Fruit fly (Drosophila melanogaster): ENCODE measurements around the gene CG8086.

Gene CG8086

DNA sequence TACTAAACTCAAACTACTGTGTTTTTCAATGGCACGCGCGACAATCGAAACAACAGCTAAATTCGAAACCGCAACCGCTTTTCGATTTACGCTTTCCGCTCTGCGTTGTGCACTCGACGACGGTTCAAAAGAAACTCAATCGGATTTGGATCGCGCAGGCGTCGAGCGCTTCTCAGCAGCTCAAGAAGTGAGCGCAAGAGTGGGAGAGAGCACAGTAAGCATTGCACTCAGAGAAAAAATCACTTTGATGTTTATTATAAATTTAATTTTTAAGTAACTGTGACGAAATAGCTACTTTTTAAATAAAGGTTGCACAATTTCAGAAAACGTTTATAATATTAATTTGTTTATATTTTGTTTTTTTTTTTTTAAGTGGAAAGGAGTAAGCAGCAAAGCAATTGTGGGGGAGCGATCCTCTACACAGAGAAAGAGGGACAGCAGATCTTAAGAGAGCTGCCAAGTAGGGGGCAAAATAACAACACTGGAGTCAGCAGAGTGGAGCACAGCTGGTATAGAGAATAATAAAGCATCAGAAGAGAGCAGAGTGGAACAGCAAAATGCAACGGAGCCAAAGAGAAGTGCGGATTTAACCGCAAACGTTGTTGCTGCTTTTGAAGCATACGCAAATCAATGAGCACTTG is 20.4 kb upstream of the CG8086 start (continued):
- peak; percentile 94 for TF ChIP-seq org-1 (GFP tag; optimal IDR thresholded peaks at IDR 0.05)
- peak; percentile 95 for TF ChIP-seq sr (GFP tag; IDR thresholded peaks at IDR 0.05)
- TF ChIP-seq CG8924 (tag; optimal IDR thresholded peaks at IDR 0.05), result peak; percentile 96
- peak; percentile 97 for TF ChIP-seq CG12942 (GFP tag; optimal IDR thresholded peaks at IDR 0.05)
- peak; percentile 97 for TF ChIP-seq nerfin-1 (tag; optimal IDR thresholded peaks at IDR 0.05)
- peak; percentile 98 for TF ChIP-seq bowl (GFP tag; IDR thresholded peaks at IDR 0.05)
- peak; percentile 87 for TF ChIP-seq sd (tag; optimal IDR thresholded peaks at IDR 0.05)
- TF ChIP-seq ranshi (GFP tag; IDR thresholded peaks at IDR 0.05), result peak; percentile 98
- TF ChIP-seq YL-1 (GFP tag; optimal IDR thresholded peaks at IDR 0.05), result peak; percentile 80
- peak; percentile 93 for TF ChIP-seq kni (GFP tag; optimal IDR thresholded peaks at IDR 0.05)
- TF ChIP-seq ind (GFP tag; optimal IDR thresholded peaks at IDR 0.05), result peak; percentile 94
- peak; percentile 98 for TF ChIP-seq CG11247 (GFP tag; IDR thresholded peaks at IDR 0.05)
- peak; percentile 92 for TF ChIP-seq fd102C (GFP tag; optimal IDR thresholded peaks at IDR 0.05)
- no peak; the same call in 1 of the 2 replicates for TF ChIP-seq Gsc (GFP tag; IDR thresholded peaks at IDR 0.05)
- peak; percentile 98 for TF ChIP-seq sqz (GFP tag; optimal IDR thresholded peaks at IDR 0.05)
- TF ChIP-seq lola (GFP tag; optimal IDR thresholded peaks at IDR 0.05), result peak in 1 of 3 experiments; percentile 97
- peak; percentile 98 for TF ChIP-seq fd96Cb (tag; optimal IDR thresholded peaks at IDR 0.05)
- peak; percentile 98 for TF ChIP-seq PHDP (tag; optimal IDR thresholded peaks at IDR 0.05)
- peak; percentile 96 for TF ChIP-seq CG8765 (GFP tag; IDR thresholded peaks at IDR 0.05)
- peak; percentile 95 for TF ChIP-seq kah (GFP tag; optimal IDR thresholded peaks at IDR 0.05)
- no peak for TF ChIP-seq prd (optimal IDR thresholded peaks at IDR 0.05)
- peak; percentile 99 for TF ChIP-seq prd (GFP tag; IDR thresholded peaks at IDR 0.05)
- TF ChIP-seq tup (GFP tag; optimal IDR thresholded peaks at IDR 0.05), result peak; percentile 97
- peak; percentile 96 for TF ChIP-seq Hsf (GFP tag; optimal IDR thresholded peaks at IDR 0.05)
- TF ChIP-seq CG10366 (GFP tag; IDR thresholded peaks at IDR 0.05), result peak; percentile 98
- peak; percentile 99 for TF ChIP-seq CG17361 (GFP tag; IDR thresholded peaks at IDR 0.05)
- no peak for TF ChIP-seq Hmx (GFP tag; optimal IDR thresholded peaks at IDR 0.05)
- peak; percentile 99 for TF ChIP-seq CG2875 (GFP tag; optimal IDR thresholded peaks at IDR 0.05)
- TF ChIP-seq gcm (GFP tag; optimal IDR thresholded peaks at IDR 0.05), result peak; percentile 99
- TF ChIP-seq CG10565 (GFP tag; optimal IDR thresholded peaks at IDR 0.05), result peak; percentile 91
- no peak; the same call in 1 of the 2 replicates for TF ChIP-seq tna (GFP tag; IDR thresholded peaks at IDR 0.05; ENCODE audit: partially characterized antibody)
- peak; percentile 36; the same call in 1 of the 3 replicates for TF ChIP-seq knrl (GFP tag; IDR thresholded peaks at IDR 0.05; ENCODE audit: partially characterized antibody)
- TF ChIP-seq Eip74EF (GFP tag; optimal IDR thresholded peaks at IDR 0.05), result peak in 1 of 2 experiments; percentile 95
- TF ChIP-seq chn (GFP tag; optimal IDR thresholded peaks at IDR 0.05), result peak; percentile 96
- TF ChIP-seq klu (GFP tag; IDR thresholded peaks at IDR 0.05), result peak; percentile 96
- peak; percentile 92 for TF ChIP-seq vfl (GFP tag; optimal IDR thresholded peaks at IDR 0.05)
- TF ChIP-seq Myb (GFP tag; optimal IDR thresholded peaks at IDR 0.05), result peak; percentile 56
- peak; percentile 79 for TF ChIP-seq tx (GFP tag; optimal IDR thresholded peaks at IDR 0.05)
- peak; percentile 98 for TF ChIP-seq zen (tag; optimal IDR thresholded peaks at IDR 0.05)
- TF ChIP-seq Elba2 (GFP tag; optimal IDR thresholded peaks at IDR 0.05), result peak; percentile 90
- peak; percentile 98 for TF ChIP-seq ro (GFP tag; IDR thresholded peaks at IDR 0.05)
- peak; percentile 96 for TF ChIP-seq CG1233 (GFP tag; optimal IDR thresholded peaks at IDR 0.05)
- TF ChIP-seq exex (tag; optimal IDR thresholded peaks at IDR 0.05), result peak; percentile 77
- TF ChIP-seq CG11093 (GFP tag; IDR thresholded peaks at IDR 0.05), result peak; percentile 97
- peak; percentile 96 to 99 for TF ChIP-seq Hr51 (GFP tag; optimal IDR thresholded peaks at IDR 0.05)
- peak; percentile 96 for TF ChIP-seq CG11723 (GFP tag; optimal IDR thresholded peaks at IDR 0.05)
- TF ChIP-seq CG4854 (GFP tag; optimal IDR thresholded peaks at IDR 0.05), result peak; percentile 90
- TF ChIP-seq ab (GFP tag; optimal IDR thresholded peaks at IDR 0.05), result no peak
- TF ChIP-seq CG3163 (GFP tag; optimal IDR thresholded peaks at IDR 0.05), result peak; percentile 91

Measured in whole organism, embryonic.